Fruit fly (Drosophila melanogaster) whole organism, embryonic: Measurements from ENCODE around the gene Traf-like.

ENCODE experiments used
- CG12299 ChIP-seq: fragments of 200-800 bp; sonication (Bioruptor generic); optimal IDR thresholded peaks from 2 replicates; lab custom pipeline; 2018; ENCODE audit warnings: missing biosample characterization, mild to moderate bottlenecking, missing genetic modification characterization
- CG13424 ChIP-seq: fragments of 200-800 bp; sonication (Bioruptor generic); optimal IDR thresholded peaks from 2 replicates; lab custom pipeline; 2019; ENCODE audit warnings: missing biosample characterization, mild to moderate bottlenecking, missing genetic modification characterization, moderate library complexity
- CG15514 ChIP-seq: fragments of 200-800 bp; sonication (Bioruptor generic); optimal IDR thresholded peaks from 3 replicates; lab custom pipeline; 2017; ENCODE audit warnings: missing biosample characterization, missing genetic modification characterization, mild to moderate bottlenecking, moderate library complexity, missing genetic modification reagents
- CG17385 ChIP-seq: fragments of 200-800 bp; sonication (Bioruptor generic); optimal IDR thresholded peaks from 3 replicates; lab custom pipeline; 2018; ENCODE audit warnings: missing biosample characterization, mild to moderate bottlenecking, missing genetic modification characterization
- CG2129 ChIP-seq: fragments of 200-800 bp; sonication (Bioruptor generic); IDR thresholded peaks from 2 replicates; pipeline ENCODE4 v1.3.6; 2022; ENCODE audit warnings: missing biosample characterization, missing genetic modification characterization; ENCODE audit not compliant: partially characterized antibody
- CG2199 ChIP-seq: fragments of 200-800 bp; sonication (Bioruptor generic); IDR thresholded peaks from 3 replicates; pipeline ENCODE4 v1.3.6; 2022; ENCODE audit warnings: missing biosample characterization, missing genetic modification characterization
- CG4360 ChIP-seq: fragments of 200-800 bp; sonication (Bioruptor generic); IDR thresholded peaks from 2 replicates; pipeline ENCODE4 v1.3.6; 2022; ENCODE audit warnings: missing biosample characterization, missing genetic modification characterization
- CG6654 ChIP-seq: fragments of 200-800 bp; sonication (Bioruptor generic); optimal IDR thresholded peaks from 2 replicates; lab custom pipeline; 2017; ENCODE audit warnings: missing biosample characterization, mild to moderate bottlenecking, missing genetic modification characterization
- CG6854 ChIP-seq: fragments of 200-800 bp; sonication (Bioruptor generic); optimal IDR thresholded peaks from 3 replicates; lab custom pipeline; 2017; ENCODE audit warnings: missing biosample characterization, mild to moderate bottlenecking, missing genetic modification characterization
- CG7357 ChIP-seq: fragments of 200-800 bp; sonication (Bioruptor generic); IDR thresholded peaks from 3 replicates; pipeline ENCODE4 v1.3.6; 2022; ENCODE audit warnings: missing biosample characterization, missing genetic modification characterization
- CG7745 ChIP-seq: fragments of 200-800 bp; sonication (Bioruptor generic); optimal IDR thresholded peaks from 2 replicates; lab custom pipeline; 2018; ENCODE audit warnings: missing biosample characterization, mild to moderate bottlenecking, missing genetic modification characterization, moderate library complexity
- CG8089 ChIP-seq: fragments of 200-800 bp; sonication (Bioruptor generic); optimal IDR thresholded peaks from 3 replicates; lab custom pipeline; 2016; ENCODE audit warnings: missing biosample characterization, missing genetic modification characterization
- CG8924 ChIP-seq: fragments of 200-800 bp; optimal IDR thresholded peaks from 3 replicates; lab custom pipeline; 2019; ENCODE audit warnings: missing biosample characterization, mild to moderate bottlenecking, missing genetic modification characterization, moderate library complexity
- CTCF ChIP-seq: fragments of 200-800 bp; sonication (Bioruptor generic); optimal IDR thresholded peaks from 2 replicates; lab custom pipeline; 2017; ENCODE audit warnings: missing biosample characterization, mild to moderate bottlenecking, missing genetic modification characterization, moderate library complexity
- Chrac-16 ChIP-seq: fragments of 200-800 bp; sonication (Bioruptor generic); optimal IDR thresholded peaks from 3 replicates; lab custom pipeline; 2016; ENCODE audit warnings: missing biosample characterization, missing genetic modification characterization
- CoRest ChIP-seq: fragments of 200-800 bp; sonication (Bioruptor generic); optimal IDR thresholded peaks from 3 replicates; lab custom pipeline; 2018; ENCODE audit warnings: missing biosample characterization, mild to moderate bottlenecking, missing genetic modification characterization, moderate library complexity
- D19B ChIP-seq: fragments of 200-800 bp; sonication (Bioruptor generic); optimal IDR thresholded peaks from 2 replicates; lab custom pipeline; 2017; ENCODE audit warnings: missing biosample characterization, mild to moderate bottlenecking, missing genetic modification characterization
- Dp ChIP-seq: fragments of 200-800 bp; sonication (Bioruptor generic); optimal IDR thresholded peaks from 2 replicates; lab custom pipeline; 2018; ENCODE audit warnings: missing biosample characterization, mild to moderate bottlenecking, missing genetic modification characterization, moderate library complexity
- Fer1 ChIP-seq: fragments of 200-800 bp; sonication (Bioruptor generic); optimal IDR thresholded peaks from 2 replicates; lab custom pipeline; 2017; ENCODE audit warnings: missing biosample characterization, mild to moderate bottlenecking, missing genetic modification characterization
- HHEX ChIP-seq: fragments of 200-800 bp; sonication (Bioruptor generic); optimal IDR thresholded peaks from 3 replicates; lab custom pipeline; 2017; ENCODE audit warnings: missing biosample characterization, mild to moderate bottlenecking, missing genetic modification characterization, missing genetic modification reagents
- HLH54F ChIP-seq: fragments of 200-800 bp; sonication (Bioruptor generic); optimal IDR thresholded peaks from 3 replicates; lab custom pipeline; 2016; ENCODE audit warnings: missing biosample characterization, missing genetic modification characterization
- HmgD ChIP-seq: fragments of 200-800 bp; sonication (Bioruptor generic); optimal IDR thresholded peaks from 3 replicates; lab custom pipeline; 2016; ENCODE audit warnings: missing biosample characterization, missing genetic modification characterization
- Kr ChIP-seq: fragments of 200-800 bp; sonication (Bioruptor generic); optimal IDR thresholded peaks from 2 replicates; lab custom pipeline; 2017; ENCODE audit warnings: missing biosample characterization, mild to moderate bottlenecking, missing genetic modification characterization
- Mes4 ChIP-seq: fragments of 200-800 bp; sonication (Bioruptor generic); optimal IDR thresholded peaks from 2 replicates; lab custom pipeline; 2016; ENCODE audit warnings: missing biosample characterization, missing genetic modification characterization
- Nf-YA ChIP-seq: fragments of 200-800 bp; sonication (Bioruptor generic); IDR thresholded peaks from 2 replicates; pipeline ENCODE4 v1.3.6; 2022; ENCODE audit warnings: missing biosample characterization, missing genetic modification characterization
- Oli ChIP-seq: fragments of 200-800 bp; sonication (Bioruptor generic); optimal IDR thresholded peaks from 2 replicates; lab custom pipeline; 2018; ENCODE audit warnings: missing biosample characterization, mild to moderate bottlenecking, missing genetic modification characterization, moderate library complexity
- Sry-β ChIP-seq: fragments of 200-800 bp; sonication (Bioruptor generic); optimal IDR thresholded peaks from 2 replicates; lab custom pipeline; 2018; ENCODE audit warnings: missing biosample characterization, mild to moderate bottlenecking, missing genetic modification characterization, moderate library complexity
- Ssrp ChIP-seq: fragments of 200-800 bp; sonication (Bioruptor generic); optimal IDR thresholded peaks from 2 replicates; lab custom pipeline; 2018; ENCODE audit warnings: missing biosample characterization, mild to moderate bottlenecking, missing genetic modification characterization, moderate library complexity
- ac ChIP-seq: fragments of 200-800 bp; sonication (Bioruptor generic); optimal IDR thresholded peaks from 3 replicates; lab custom pipeline; 2017; ENCODE audit warnings: missing biosample characterization, mild to moderate bottlenecking, missing genetic modification characterization
- ap ChIP-seq: fragments of 200-800 bp; sonication (Bioruptor generic); IDR thresholded peaks from 2 replicates; pipeline ENCODE4 v1.3.6; 2022; ENCODE audit warnings: missing biosample characterization, missing genetic modification characterization
- dmrt99B ChIP-seq: fragments of 200-800 bp; sonication (Bioruptor generic); optimal IDR thresholded peaks from 2 replicates; lab custom pipeline; 2018; ENCODE audit warnings: missing biosample characterization, mild to moderate bottlenecking, missing genetic modification characterization, moderate library complexity
- en ChIP-seq: fragments of 200-800 bp; sonication (Bioruptor generic); optimal IDR thresholded peaks from 2 replicates; lab custom pipeline; 2016; ENCODE audit warnings: missing biosample characterization, missing genetic modification characterization
- eve ChIP-seq, 2 experiments: fragments of >200 bp; optimal IDR thresholded peaks; 2 replicates each; lab custom pipeline; 2017; ENCODE audit warnings: missing biosample characterization in 2 of 2, missing genetic modification characterization in 2 of 2
- gce ChIP-seq: fragments of 200-800 bp; sonication (Bioruptor generic); IDR thresholded peaks from 3 replicates; pipeline ENCODE4 v1.3.6; 2022; ENCODE audit warnings: missing biosample characterization, missing genetic modification characterization
- grn ChIP-seq: fragments of 200-800 bp; sonication (Bioruptor generic); optimal IDR thresholded peaks from 3 replicates; lab custom pipeline; 2017; ENCODE audit warnings: missing biosample characterization, missing genetic modification characterization
- ham ChIP-seq: fragments of 200-800 bp; sonication (Bioruptor generic); IDR thresholded peaks from 2 replicates; pipeline ENCODE4 v1.3.6; 2022; ENCODE audit warnings: missing biosample characterization, missing genetic modification characterization
- inv ChIP-seq: fragments of 200-800 bp; sonication (Bioruptor generic); IDR thresholded peaks from 2 replicates; pipeline ENCODE4 v1.3.6; 2022; ENCODE audit warnings: missing biosample characterization, missing genetic modification characterization; ENCODE audit not compliant: partially characterized antibody
- mirr ChIP-seq: fragments of 200-800 bp; sonication (Bioruptor generic); optimal IDR thresholded peaks from 3 replicates; lab custom pipeline; 2018; ENCODE audit warnings: missing biosample characterization, mild to moderate bottlenecking, missing genetic modification characterization
- nerfin-1 ChIP-seq: fragments of 200-800 bp; sonication (Bioruptor generic); optimal IDR thresholded peaks from 3 replicates; lab custom pipeline; 2019; ENCODE audit warnings: missing biosample characterization, mild to moderate bottlenecking, missing genetic modification characterization, moderate library complexity
- otp ChIP-seq: fragments of 200-800 bp; sonication (Bioruptor generic); IDR thresholded peaks from 3 replicates; pipeline ENCODE4, ENCODE4 v1.3.6; 2022; ENCODE audit warnings: missing biosample characterization, missing genetic modification characterization
- pho ChIP-seq: fragments of 200-800 bp; sonication (Bioruptor generic); optimal IDR thresholded peaks from 2 replicates; lab custom pipeline; 2016; ENCODE audit warnings: missing biosample characterization, missing genetic modification characterization
- salm ChIP-seq: fragments of 200-800 bp; sonication (Bioruptor generic); optimal IDR thresholded peaks from 2 replicates; lab custom pipeline; 2018; ENCODE audit warnings: missing biosample characterization, mild to moderate bottlenecking, missing genetic modification characterization
- sd ChIP-seq: fragments of 200-800 bp; sonication (Bioruptor generic); optimal IDR thresholded peaks from 3 replicates; lab custom pipeline; 2018; ENCODE audit warnings: missing biosample characterization, mild to moderate bottlenecking, missing genetic modification characterization, moderate library complexity
- sens ChIP-seq: fragments of 200-800 bp; sonication (Bioruptor generic); peaks from one replicate; lab custom pipeline; 2016; ENCODE audit warnings: missing biosample characterization, missing genetic modification characterization
- tna ChIP-seq: fragments of 200-800 bp; sonication (Bioruptor generic); IDR thresholded peaks from 2 replicates; pipeline ENCODE4 v1.3.6; 2022; ENCODE audit warnings: missing biosample characterization, missing genetic modification characterization; ENCODE audit not compliant: partially characterized antibody
- vvl ChIP-seq: fragments of 200-800 bp; sonication (Bioruptor generic); IDR thresholded peaks from 2 replicates; pipeline ENCODE4 v1.3.6; 2022; ENCODE audit warnings: missing biosample characterization, missing genetic modification characterization
- wek ChIP-seq: fragments of 200-800 bp; sonication (Bioruptor generic); optimal IDR thresholded peaks from 3 replicates; lab custom pipeline; 2018; ENCODE audit warnings: missing biosample characterization, mild to moderate bottlenecking, missing genetic modification characterization, moderate library complexity
- wor ChIP-seq: fragments of 200-800 bp; sonication (Bioruptor generic); IDR thresholded peaks from 2 replicates; pipeline ENCODE4 v1.3.6; 2022; ENCODE audit warnings: missing biosample characterization, missing genetic modification characterization
- z ChIP-seq: fragments of 200-800 bp; sonication (Bioruptor generic); IDR thresholded peaks from 3 replicates; pipeline ENCODE4 v1.3.6; 2022; ENCODE audit warnings: missing biosample characterization, missing genetic modification characterization

The Traf-like gene

DNA sequence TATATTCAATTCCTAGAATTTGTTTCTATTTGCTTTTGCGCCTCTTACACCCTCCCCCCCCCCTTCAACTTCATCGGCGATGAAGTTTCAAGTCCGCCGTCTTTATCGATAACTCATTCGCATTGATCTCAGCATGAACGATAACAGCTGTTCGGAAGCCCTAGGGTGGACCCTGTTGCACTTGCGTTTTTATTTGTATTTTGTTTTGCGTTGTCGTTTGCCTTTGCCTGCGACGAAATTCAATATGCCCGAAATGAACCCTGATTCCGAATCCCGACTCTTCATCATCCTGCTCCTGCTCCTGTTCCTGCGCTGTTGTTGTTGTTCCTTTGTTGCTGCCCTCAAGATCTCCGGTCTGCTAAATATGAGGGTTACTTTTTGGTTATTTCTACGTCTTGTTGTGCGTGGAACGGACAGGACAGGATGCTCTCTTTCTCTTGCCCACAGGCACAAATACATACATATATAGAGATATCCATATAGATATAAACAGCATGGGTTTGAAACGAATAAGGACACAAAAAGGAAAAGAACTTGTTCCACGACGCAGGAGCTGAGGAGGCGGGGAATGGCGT, 11.7 kb downstream of the Traf-like start (continued):
- TF ChIP-seq sd = no peak
- TF ChIP-seq HHEX (GFP tag; lab: Kevin White, UChicago) = no peak
- TF ChIP-seq D19B (GFP tag; lab: Kevin White, UChicago) = no peak
- no peak for TF ChIP-seq inv (GFP tag; lab: Robert Waterston, UW)
- no peak for TF ChIP-seq HmgD
- TF ChIP-seq CG17385 (GFP tag; lab: Kevin White, UChicago) = no peak
- TF ChIP-seq CG8089 (GFP tag; lab: Kevin White, UChicago) = no peak
- TF ChIP-seq gce (GFP tag; lab: Robert Waterston, UW) = no peak
- TF ChIP-seq, all 482 proteins: peak for 39

DNA sequence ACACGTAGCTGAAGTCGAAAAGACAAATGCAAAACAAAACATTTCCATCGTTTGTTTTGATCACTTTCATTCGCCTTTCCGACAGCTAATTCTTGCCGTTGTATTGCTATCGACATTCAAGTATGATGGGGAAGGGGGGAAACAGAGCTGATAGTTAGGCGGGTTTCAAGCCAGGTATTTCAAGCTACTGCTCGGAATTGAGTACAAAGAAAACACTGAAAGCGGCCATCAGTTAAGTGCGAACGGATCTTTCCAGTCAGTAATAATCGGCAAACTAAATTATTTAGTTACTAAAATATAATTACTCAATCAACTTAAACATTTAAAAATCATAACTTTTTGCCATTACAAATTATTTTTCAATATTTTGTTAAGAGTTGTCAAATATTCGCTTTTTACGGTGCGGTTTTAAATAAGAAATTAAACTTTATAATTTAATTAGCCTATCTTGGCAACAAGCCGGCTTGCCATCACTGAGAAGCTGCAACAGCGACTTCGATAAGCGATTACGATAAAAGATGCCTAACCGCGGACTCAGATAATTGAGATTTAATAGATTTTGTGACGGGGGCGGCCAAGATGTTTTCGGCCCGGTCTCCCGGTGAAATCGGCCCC, 13.0 kb downstream of the Traf-like start:
- TF ChIP-seq HLH54F (no peak), CG2129 (GFP tag; lab: Robert Waterston, UW) (no peak), Ssrp (tag; lab: Kevin White, UChicago) (peak; percentile 11), ac (GFP tag; lab: Kevin White, UChicago) (no peak), dmrt99B (tag; lab: Kevin White, UChicago) (no peak), Dp (no peak), mirr (GFP tag; lab: Kevin White, UChicago) (no peak), ap (no peak), pho (no peak), CG2199 (GFP tag; lab: Robert Waterston, UW) (no peak), Chrac-16 (GFP tag; lab: Kevin White, UChicago) (no peak), CG15514 (no peak), CG8924 (tag; lab: Kevin White, UChicago) (peak; percentile 22), CG6654 (no peak), grn (GFP tag; lab: Kevin White, UChicago) (no peak), CG12299 (no peak), Nf-YA (GFP tag; lab: Robert Waterston, UW) (no peak), CG7357 (0 out of 3 replicates have a peak, but pooled peaks have one; percentile 7), eve (GFP tag; optimal IDR thresholded peaks at IDR 0.05; lab: Kevin White, UChicago) (no peak), Kr (GFP tag; lab: Kevin White, UChicago) (no peak), CG6854 (GFP tag; lab: Kevin White, UChicago) (no peak), nerfin-1 (no peak), sens (peak; percentile 45), ham (GFP tag; lab: Robert Waterston, UW) (no peak), tna (GFP tag; lab: Robert Waterston, UW) (no peak), wek (GFP tag; lab: Kevin White, UChicago) (no peak), wor (GFP tag; lab: Robert Waterston, UW) (no peak), otp (GFP tag; lab: Robert Waterston, UW) (no peak), CG7745 (tag; lab: Kevin White, UChicago) (no peak), CG4360 (GFP tag; lab: Robert Waterston, UW) (no peak), vvl (GFP tag; lab: Robert Waterston, UW) (0 out of 2 replicates have a peak, but pooled peaks have one; percentile 14), Mes4 (GFP tag; lab: Kevin White, UChicago) (no peak), CTCF (GFP tag; lab: Kevin White, UChicago) (no peak), Oli (tag; lab: Kevin White, UChicago) (peak; percentile 32), CoRest (tag; lab: Kevin White, UChicago) (no peak), z (GFP tag; lab: Robert Waterston, UW) (no peak), Sry-β (GFP tag; lab: Kevin White, UChicago) (peak; percentile 93), salm (tag; lab: Kevin White, UChicago) (no peak), en (GFP tag; lab: Kevin White, UChicago) (no peak), Fer1 (GFP tag; lab: Kevin White, UChicago) (peak; percentile 14), CG13424 (tag; lab: Kevin White, UChicago) (peak; percentile 20)
